Worm (Caenorhabditis elegans): ENCODE data around the gene pms-2.

The pms-2 gene

DNA sequence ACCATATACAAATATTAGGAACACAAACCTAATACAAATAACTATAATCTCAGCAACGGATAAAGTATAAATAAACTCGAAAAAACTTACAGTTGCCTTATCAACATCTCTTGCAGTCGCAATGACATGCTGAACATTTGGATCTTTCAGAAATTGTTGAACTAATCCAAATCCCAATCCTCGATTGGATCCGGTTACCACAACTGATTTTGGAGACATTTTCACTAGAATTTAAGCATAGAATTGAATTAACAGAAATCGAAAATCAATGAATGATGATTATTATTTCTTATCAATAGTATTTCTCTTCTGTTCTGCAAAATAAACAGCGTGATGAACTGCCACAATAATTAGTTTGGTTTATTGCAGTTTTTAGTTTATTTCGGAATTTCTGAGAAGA is 50.2 kb downstream of the pms-2 start, which contains the start of the genes C55A6.11 and C55A6.7:
C55A6.11 (plus strand) TSS at position 301 of the 400 bp plus-strand sequence.
C55A6.7 (minus strand) TSS at position 316 of the 400 bp plus-strand sequence.
- TF ChIP-seq fos-1 (tag; optimal IDR thresholded peaks at IDR 0.05) (no peak), nhr-20 (tag; optimal IDR thresholded peaks at IDR 0.05) (no peak), nhr-84 (tag; optimal IDR thresholded peaks at IDR 0.05) (no peak), nhr-90 (tag; optimal IDR thresholded peaks at IDR 0.05; ENCODE audit: poor library complexity) (no peak), pax-3 (tag; optimal IDR thresholded peaks at IDR 0.05) (no peak), snu-23 (GFP tag; optimal IDR thresholded peaks at IDR 0.05) (no peak), zip-4 (GFP tag; optimal IDR thresholded peaks at IDR 0.05) (no peak), tlp-1 (tag; optimal IDR thresholded peaks at IDR 0.05) (no peak), nhr-11 (tag; optimal IDR thresholded peaks at IDR 0.05) (no peak), lin-39 (tag; optimal IDR thresholded peaks at IDR 0.05) (no peak), ztf-4 (tag; optimal IDR thresholded peaks at IDR 0.05) (no peak), swsn-7 (tag; optimal IDR thresholded peaks at IDR 0.05) (no peak), elt-2 (tag; optimal IDR thresholded peaks at IDR 0.05) (no peak), ceh-8 (GFP tag; optimal IDR thresholded peaks at IDR 0.05) (no peak), lir-3 (tag; optimal IDR thresholded peaks at IDR 0.05; ENCODE audit: poor library complexity) (no peak), nhr-19 (GFP tag; conservative IDR thresholded peaks at IDR 0.05) (no peak)

DNA sequence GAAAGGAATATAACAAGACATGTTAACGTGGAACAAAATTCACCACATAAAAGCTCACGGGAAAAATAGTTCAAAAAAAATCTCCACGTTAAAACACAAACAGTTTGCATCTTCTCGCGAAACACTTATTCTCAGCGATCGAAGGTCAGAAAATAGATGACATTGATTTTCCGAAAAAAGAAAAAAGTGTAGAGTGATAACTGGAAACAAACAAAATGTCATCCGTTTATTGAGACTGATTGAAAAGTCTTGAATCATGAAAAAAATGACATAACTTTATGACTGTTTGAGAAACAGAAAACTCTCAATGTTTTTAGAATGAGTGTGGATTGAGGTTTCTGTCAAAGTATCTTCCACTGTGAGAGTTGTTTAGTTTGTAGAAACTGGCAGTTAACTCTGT is 52.6 kb downstream of the pms-2 start, which contains the start of gene C55A6.4:
C55A6.4 (minus strand) TSS at position 101 of the 400 bp plus-strand sequence.
- TF ChIP-seq fkh-4 (tag; optimal IDR thresholded peaks at IDR 0.05; ENCODE audit: borderline replicate concordance), result no peak
- no peak for TF ChIP-seq lin-15B (tag; optimal IDR thresholded peaks at IDR 0.05)
- no peak for TF ChIP-seq C34B4.2 (tag; optimal IDR thresholded peaks at IDR 0.05)
- TF ChIP-seq egl-27 (tag; optimal IDR thresholded peaks at IDR 0.05), result no peak
- TF ChIP-seq ceh-90 (tag; optimal IDR thresholded peaks at IDR 0.05), result no peak
- no peak for TF ChIP-seq mef-2 (tag; optimal IDR thresholded peaks at IDR 0.05)

All from whole organism, L1 larva.